Fruit fly (Drosophila melanogaster): ENCODE measurements around the gene CG33630.

DNA sequence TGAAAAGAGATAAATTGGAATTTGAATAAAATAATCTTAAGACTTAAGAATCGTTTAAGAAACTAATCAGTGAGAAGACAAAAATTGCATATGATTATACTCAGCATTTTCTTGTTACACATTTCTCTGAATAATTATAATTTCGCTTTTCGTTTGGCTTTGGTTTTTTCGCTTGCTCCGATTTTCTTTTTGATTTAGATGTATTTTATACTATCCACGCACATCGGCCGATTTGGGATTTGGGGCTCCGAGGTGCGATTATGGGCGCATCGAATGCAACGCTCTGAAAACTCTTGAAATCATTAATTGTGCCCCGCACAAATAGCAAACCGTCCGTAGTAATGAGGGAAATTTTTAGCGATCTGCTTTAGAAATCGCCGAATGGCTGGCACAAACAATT is 29.1 kb downstream of the CG33630 start:
- no peak for TF ChIP-seq psq (optimal IDR thresholded peaks at IDR 0.05)
- no peak for TF ChIP-seq h (optimal IDR thresholded peaks at IDR 0.05)
- TF ChIP-seq Myc (optimal IDR thresholded peaks at IDR 0.05), result no peak
